Worm (Caenorhabditis elegans) whole organism, young adult: ENCODE results near the gene H38K22.7.

Source experiments
- B0035.1 ChIP-seq: sonication (generic microtip); optimal IDR thresholded peaks from 2 replicates; lab custom pipeline; 2016; ENCODE audit warnings: missing genetic modification characterization, mild to moderate bottlenecking, missing compliant biosample characterization, missing genotype, missing genetic modification reagents
- B0261.1 ChIP-seq: sonication (generic microtip); optimal IDR thresholded peaks from 2 replicates; lab custom pipeline; 2016; ENCODE audit warnings: mild to moderate bottlenecking, missing genetic modification characterization, moderate library complexity, missing compliant biosample characterization
- B0336.3 ChIP-seq: fragments of 200-800 bp; sonication (Bioruptor generic); IDR thresholded peaks from 2 replicates; pipeline ENCODE4 v1.3.6; 2022; ENCODE audit warnings: missing genetic modification characterization, missing compliant biosample characterization
- D2030.7 ChIP-seq: fragments of 200-800 bp; sonication (Bioruptor generic); IDR thresholded peaks from 2 replicates; pipeline ENCODE4 v1.3.6; 2022; ENCODE audit warnings: missing genetic modification reagents, missing genetic modification characterization, missing compliant biosample characterization
- F10E7.11 ChIP-seq: sonication (generic microtip); optimal IDR thresholded peaks from 2 replicates; lab custom pipeline; 2017; ENCODE audit warnings: mild to moderate bottlenecking, missing genetic modification characterization, moderate library complexity, missing compliant biosample characterization
- F33H1.4 ChIP-seq: fragments of 200-800 bp; sonication (Bioruptor generic); IDR thresholded peaks from 2 replicates; pipeline ENCODE4 v1.3.6; 2022; ENCODE audit warnings: missing genetic modification reagents, missing genetic modification characterization, missing compliant biosample characterization
- F52B5.7 ChIP-seq: sonication (generic microtip); optimal IDR thresholded peaks from 2 replicates; lab custom pipeline; 2016; ENCODE audit warnings: mild to moderate bottlenecking, missing genetic modification characterization, missing compliant biosample characterization
- F57A8.1 ChIP-seq: fragments of 200-800 bp; sonication (Bioruptor generic); optimal IDR thresholded peaks from 2 replicates; lab custom pipeline; 2018; ENCODE audit warnings: mild to moderate bottlenecking, missing genetic modification characterization, moderate library complexity, missing compliant biosample characterization
- T07F8.4 ChIP-seq: sonication (generic microtip); optimal IDR thresholded peaks from 2 replicates; lab custom pipeline; 2016; ENCODE audit warnings: mild to moderate bottlenecking, missing genetic modification characterization, moderate library complexity, missing compliant biosample characterization
- ama-1 ChIP-seq, 3 experiments: fragments of 150-350 bp in 1 of 3; sonication (generic microtip) in 2 of 3; optimal IDR thresholded peaks; 2 replicates each; lab custom pipeline; 2014 to 2018; ENCODE audit warnings: missing biosample characterization in 2 of 3, missing genetic modification characterization in 2 of 3, missing genetic modification reagents in 2 of 3
- aptf-2 ChIP-seq: fragments of 200-800 bp; sonication (Bioruptor generic); conservative IDR thresholded peaks from 2 replicates; pipeline ENCODE4 v1.3.6; 2022; ENCODE audit warnings: missing genetic modification reagents, missing genetic modification characterization, missing compliant biosample characterization
- attf-3 ChIP-seq: fragments of 200-800 bp; sonication (Bioruptor generic); conservative IDR thresholded peaks from 2 replicates; pipeline ENCODE4 v1.3.6; 2022; ENCODE audit warnings: missing genetic modification reagents, missing genetic modification characterization, missing compliant biosample characterization
- attf-6 ChIP-seq: fragments of 200-800 bp; sonication (Bioruptor generic); IDR thresholded peaks from 2 replicates; pipeline ENCODE4 v1.3.6; 2022; ENCODE audit warnings: missing genetic modification reagents, missing genetic modification characterization, missing compliant biosample characterization
- bed-1 ChIP-seq: fragments of 200-800 bp; sonication (Bioruptor generic); IDR thresholded peaks from 2 replicates; pipeline ENCODE4 v1.3.6; 2022; ENCODE audit warnings: missing genetic modification reagents, missing genetic modification characterization, missing compliant biosample characterization
- ceh-100 ChIP-seq: fragments of 200-800 bp; sonication (Bioruptor generic); IDR thresholded peaks from 2 replicates; pipeline ENCODE4 v1.3.6; 2022; ENCODE audit warnings: missing genetic modification reagents, missing genetic modification characterization, missing compliant biosample characterization
- ceh-91 ChIP-seq: fragments of 200-800 bp; sonication (Bioruptor generic); IDR thresholded peaks from 2 replicates; pipeline ENCODE4 v1.3.6; 2022; ENCODE audit warnings: missing genetic modification reagents, missing genetic modification characterization, missing compliant biosample characterization
- chd-7 ChIP-seq: sonication (generic microtip); optimal IDR thresholded peaks from 2 replicates; lab custom pipeline; 2016; ENCODE audit warnings: mild to moderate bottlenecking, missing genetic modification characterization, moderate library complexity, missing compliant biosample characterization
- die-1 ChIP-seq: sonication (generic microtip); optimal IDR thresholded peaks from 2 replicates; lab custom pipeline; 2016; ENCODE audit warnings: missing genotype, mild to moderate bottlenecking, missing genetic modification characterization, missing compliant biosample characterization
- dox-1 ChIP-seq: fragments of 200-800 bp; sonication (Bioruptor generic); IDR thresholded peaks from 2 replicates; pipeline ENCODE4 v1.3.6; 2022; ENCODE audit warnings: missing genetic modification reagents, missing genetic modification characterization, missing compliant biosample characterization
- efl-1 ChIP-seq: fragments of 150-350 bp; optimal IDR thresholded peaks from 2 replicates; lab custom pipeline; 2014; ENCODE audit warnings: missing biosample characterization, missing genetic modification reagents, missing genetic modification characterization
- egl-18 ChIP-seq: fragments of 200-800 bp; sonication (Bioruptor generic); IDR thresholded peaks from 2 replicates; pipeline ENCODE4 v1.3.6; 2022; ENCODE audit warnings: missing genetic modification reagents, missing genetic modification characterization, missing compliant biosample characterization
- egl-44 ChIP-seq: fragments of 200-800 bp; sonication (Bioruptor generic); IDR thresholded peaks from 2 replicates; pipeline ENCODE4 v1.3.6; 2022; ENCODE audit warnings: missing genetic modification reagents, missing genetic modification characterization, missing compliant biosample characterization
- egrh-3 ChIP-seq: fragments of 200-800 bp; sonication (Bioruptor generic); IDR thresholded peaks from 2 replicates; pipeline ENCODE4 v1.3.6; 2022; ENCODE audit warnings: missing genetic modification reagents, missing genetic modification characterization, missing compliant biosample characterization
- ets-4 ChIP-seq: fragments of 200-800 bp; sonication (Bioruptor generic); optimal IDR thresholded peaks from 2 replicates; lab custom pipeline; 2018; ENCODE audit warnings: mild to moderate bottlenecking, missing genetic modification characterization, missing compliant biosample characterization
- him-1 ChIP-seq: sonication (generic microtip); optimal IDR thresholded peaks from 2 replicates; lab custom pipeline; 2016; ENCODE audit warnings: missing genotype, missing genetic modification reagents, missing genetic modification characterization, missing compliant biosample characterization
- hlh-26 ChIP-seq: fragments of 200-800 bp; sonication (Bioruptor generic); conservative IDR thresholded peaks from 2 replicates; pipeline ENCODE4 v1.3.6; 2022; ENCODE audit warnings: missing genetic modification reagents, missing genetic modification characterization, missing compliant biosample characterization
- hmg-1.2 ChIP-seq: fragments of 200-800 bp; sonication (Bioruptor generic); IDR thresholded peaks from 2 replicates; pipeline ENCODE4 v1.3.6; 2022; ENCODE audit warnings: missing genetic modification reagents, missing genetic modification characterization, missing compliant biosample characterization
- lin-26 ChIP-seq: fragments of 200-800 bp; sonication (Bioruptor generic); IDR thresholded peaks from 2 replicates; pipeline ENCODE4 v1.3.6; 2022; ENCODE audit warnings: missing genetic modification reagents, missing genetic modification characterization, missing compliant biosample characterization
- lsl-1 ChIP-seq: fragments of 200-800 bp; sonication (Bioruptor generic); optimal IDR thresholded peaks from 2 replicates; lab custom pipeline; 2018; ENCODE audit warnings: mild to moderate bottlenecking, missing genetic modification characterization, moderate library complexity, missing compliant biosample characterization
- madf-10 ChIP-seq: sonication (generic microtip); optimal IDR thresholded peaks from 2 replicates; lab custom pipeline; 2016; ENCODE audit warnings: mild to moderate bottlenecking, missing genetic modification characterization, missing compliant biosample characterization
- madf-6 ChIP-seq: fragments of 200-800 bp; sonication (Bioruptor generic); IDR thresholded peaks from 2 replicates; pipeline ENCODE4 v1.3.6; 2022; ENCODE audit warnings: missing genetic modification reagents, missing genetic modification characterization, missing compliant biosample characterization
- madf-8 ChIP-seq: fragments of 200-800 bp; sonication (Bioruptor generic); conservative IDR thresholded peaks from 2 replicates; pipeline ENCODE4 v1.3.6; 2022; ENCODE audit warnings: missing genetic modification reagents, missing genetic modification characterization, missing compliant biosample characterization
- mcd-1 ChIP-seq: fragments of 200-800 bp; sonication (Bioruptor generic); IDR thresholded peaks from 2 replicates; pipeline ENCODE4 v1.3.6; 2022; ENCODE audit warnings: missing genetic modification reagents, missing genetic modification characterization, missing compliant biosample characterization
- mxl-1 ChIP-seq: sonication (generic microtip); optimal IDR thresholded peaks from 2 replicates; lab custom pipeline; 2016; ENCODE audit warnings: missing genetic modification characterization, missing compliant biosample characterization
- nfyb-1 ChIP-seq: fragments of 200-800 bp; sonication (Bioruptor generic); IDR thresholded peaks from 2 replicates; pipeline ENCODE4 v1.3.6; 2022; ENCODE audit warnings: missing genetic modification reagents, missing genetic modification characterization, missing compliant biosample characterization
- nhr-80 ChIP-seq: sonication (generic microtip); optimal IDR thresholded peaks from 2 replicates; lab custom pipeline; 2016; ENCODE audit warnings: missing genetic modification characterization, missing compliant biosample characterization
- nhr-90 ChIP-seq: sonication (generic microtip); optimal IDR thresholded peaks from 2 replicates; lab custom pipeline; 2016; ENCODE audit warnings: missing genotype, mild to moderate bottlenecking, missing genetic modification characterization, missing compliant biosample characterization
- rcor-1 ChIP-seq: fragments of 200-800 bp; sonication (Bioruptor generic); IDR thresholded peaks from 2 replicates; pipeline ENCODE4 v1.3.6; 2022; ENCODE audit warnings: missing genetic modification reagents, missing genetic modification characterization, missing compliant biosample characterization
- rpc-1 ChIP-seq, 2 experiments: fragments of 150-350 bp in 1 of 2; sonication (generic microtip) in 1 of 2; optimal IDR thresholded peaks; 2 replicates each; lab custom pipeline; 2014 to 2018; ENCODE audit warnings: missing biosample characterization in 1 of 2, missing genetic modification characterization in 1 of 2, missing genetic modification reagents in 1 of 2, missing genotype in 1 of 2
- snpc-4 ChIP-seq, 5 experiments: fragments of 150-350 bp in 1 of 5; sonication (generic microtip) in 4 of 5; optimal IDR thresholded peaks; 2 replicates each; lab custom pipeline; 2014 to 2018; ENCODE audit warnings: missing genetic modification characterization in 5 of 5, missing biosample characterization in 3 of 5, antibody characterized with exemption in 2 of 5, mild to moderate bottlenecking in 2 of 5, missing compliant biosample characterization in 2 of 5, missing genotype in 2 of 5, moderate library complexity in 2 of 5, missing genetic modification reagents in 1 of 5
- sptf-2 ChIP-seq: fragments of 200-800 bp; sonication (Bioruptor generic); optimal IDR thresholded peaks from 2 replicates; lab custom pipeline; 2018; ENCODE audit warnings: mild to moderate bottlenecking, missing genetic modification characterization, missing compliant biosample characterization
- tbp1 ChIP-seq: fragments of 200-800 bp; sonication (Bioruptor generic); optimal IDR thresholded peaks from 2 replicates; lab custom pipeline; 2018; ENCODE audit warnings: mild to moderate bottlenecking, missing genetic modification characterization, missing compliant biosample characterization
- unc-130 ChIP-seq: sonication (generic microtip); optimal IDR thresholded peaks from 2 replicates; lab custom pipeline; 2016; ENCODE audit warnings: missing genetic modification reagents, missing genetic modification characterization, missing compliant biosample characterization
- unc-62 ChIP-seq: fragments of 150-350 bp; optimal IDR thresholded peaks from 2 replicates; lab custom pipeline; 2014; ENCODE audit warnings: missing biosample characterization, missing genetic modification reagents, missing genetic modification characterization
- ztf-18 ChIP-seq: sonication (generic microtip); optimal IDR thresholded peaks from 2 replicates; lab custom pipeline; 2016; ENCODE audit warnings: missing genotype, mild to moderate bottlenecking, missing genetic modification characterization, missing compliant biosample characterization
- ztf-6 ChIP-seq: fragments of 200-800 bp; sonication (Bioruptor generic); IDR thresholded peaks from 2 replicates; pipeline ENCODE4 v1.3.6; 2022; ENCODE audit warnings: missing genetic modification reagents, missing genetic modification characterization, missing compliant biosample characterization

The H38K22.7 gene

DNA sequence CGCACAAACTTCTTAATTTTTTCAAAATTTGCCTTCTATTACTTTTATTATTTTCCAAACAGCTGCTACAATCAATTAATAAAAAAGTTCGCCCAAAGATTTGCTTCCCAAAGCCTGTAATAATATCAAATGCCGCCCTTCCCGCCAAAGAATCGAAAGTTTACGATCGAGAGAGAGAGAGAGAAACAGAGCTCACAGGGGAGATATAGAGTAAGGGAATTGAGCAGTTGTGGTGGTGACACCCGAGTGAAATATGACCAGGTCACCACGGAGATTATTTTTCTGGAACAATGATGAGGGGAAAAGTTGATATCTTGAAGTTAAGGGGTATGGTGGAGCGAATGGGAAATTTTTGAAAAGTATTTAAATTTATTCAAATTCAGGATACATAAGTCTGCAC is 38.4 kb downstream of the H38K22.7 start:
- no peak for TF ChIP-seq B0336.3 (GFP tag; lab: Robert Waterston, UW)

DNA sequence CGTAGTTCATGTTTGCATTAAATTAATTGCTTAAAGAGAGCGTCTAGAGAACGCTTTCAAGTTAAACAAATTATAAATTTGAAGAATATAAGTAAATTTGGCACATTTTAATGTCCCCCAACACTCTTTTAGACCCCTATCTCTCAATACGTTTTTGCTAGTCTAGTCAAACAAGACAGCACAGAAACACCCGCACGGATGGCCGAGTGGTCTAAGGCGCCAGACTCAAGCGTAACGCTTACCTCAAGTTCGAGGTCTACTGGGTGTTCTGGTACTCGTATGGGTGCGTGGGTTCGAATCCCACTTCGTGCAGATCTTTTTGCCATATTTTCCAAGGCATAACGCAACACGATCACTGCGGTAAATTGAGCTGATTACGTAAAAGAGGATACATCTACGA is 40.8 kb downstream of the H38K22.7 start:
- no peak for TF ChIP-seq B0035.1 (tag; lab: Kevin White, UChicago)
- TF ChIP-seq T07F8.4 = peak; percentile 8
- peak; percentile 4 for TF ChIP-seq nhr-80 (tag; lab: Kevin White, UChicago)
- TF ChIP-seq rpc-1 (optimal IDR thresholded peaks at IDR 0.05; lab: Kevin White, UChicago) = peak; percentile 65
- peak; percentile 80 for TF ChIP-seq rpc-1 (tag; optimal IDR thresholded peaks at IDR 0.05; lab: Kevin White, UChicago)
- no peak for TF ChIP-seq ets-4 (GFP tag; lab: Kevin White, UChicago)
- no peak for TF ChIP-seq F10E7.11 (tag; lab: Kevin White, UChicago)
- TF ChIP-seq tbp1 (GFP tag; lab: Kevin White, UChicago) = peak; percentile 90
- TF ChIP-seq ceh-91 = no peak
- TF ChIP-seq him-1 = peak; percentile 73
- TF ChIP-seq attf-3 (GFP tag; lab: Robert Waterston, UW) = no peak
- TF ChIP-seq ztf-18 (tag; lab: Kevin White, UChicago) = peak; percentile 22
- 0 out of 2 replicates have a peak, but pooled peaks have one; percentile 29 for TF ChIP-seq ztf-6 (GFP tag; lab: Robert Waterston, UW)
- peak; percentile 46 for TF ChIP-seq die-1
- peak; percentile 18; the same call in 1 of the 2 replicates for TF ChIP-seq mcd-1 (GFP tag; lab: Robert Waterston, UW)
- peak; percentile 52 for TF ChIP-seq lsl-1 (GFP tag; lab: Kevin White, UChicago)
- no peak for TF ChIP-seq unc-62
- no peak for TF ChIP-seq bed-1 (GFP tag; lab: Robert Waterston, UW)
- no peak for TF ChIP-seq madf-10 (tag; lab: Kevin White, UChicago)
- no peak for TF ChIP-seq chd-7 (tag; lab: Kevin White, UChicago)
- peak; percentile 24; the same call in 1 of the 2 replicates for TF ChIP-seq F33H1.4 (GFP tag; lab: Robert Waterston, UW)
- 0 out of 2 replicates have a peak, but pooled peaks have one; percentile 19 for TF ChIP-seq madf-8 (GFP tag; lab: Robert Waterston, UW)
- TF ChIP-seq F57A8.1 (GFP tag; lab: Kevin White, UChicago) = no peak
- TF ChIP-seq attf-6 (GFP tag; lab: Robert Waterston, UW) = no peak
- no peak for TF ChIP-seq hlh-26 (GFP tag; lab: Robert Waterston, UW)
- TF ChIP-seq lin-26 (GFP tag; lab: Robert Waterston, UW) = peak; percentile 78
- peak; percentile 54 for TF ChIP-seq nhr-90 (tag; lab: Kevin White, UChicago)
- TF ChIP-seq B0261.1 (tag; lab: Kevin White, UChicago) = peak; percentile 67
- no peak for TF ChIP-seq snpc-4 (GFP tag; optimal IDR thresholded peaks at IDR 0.05; lab: Kevin White, UChicago)
- TF ChIP-seq snpc-4 (tag; optimal IDR thresholded peaks at IDR 0.05; lab: Kevin White, UChicago) = peak in 2 of 4 experiments; percentile 18 to 60
- TF ChIP-seq nfyb-1 = 0 out of 2 replicates have a peak, but pooled peaks have one; percentile 22
- TF ChIP-seq D2030.7 (GFP tag; lab: Robert Waterston, UW) = peak; percentile 62
- TF ChIP-seq mxl-1 (tag; lab: Kevin White, UChicago) = peak; percentile 45
- TF ChIP-seq madf-6 (GFP tag; lab: Robert Waterston, UW) = 0 out of 2 replicates have a peak, but pooled peaks have one; percentile 18
- peak; percentile 30; the same call in 1 of the 2 replicates for TF ChIP-seq hmg-1.2 (GFP tag; lab: Robert Waterston, UW)
- no peak for TF ChIP-seq efl-1 (GFP tag; lab: Kevin White, UChicago)
- no peak for TF ChIP-seq egrh-3 (GFP tag; lab: Robert Waterston, UW)
- no peak for TF ChIP-seq ama-1 (optimal IDR thresholded peaks at IDR 0.05; lab: Kevin White, UChicago)
- peak; percentile 12 to 49 for TF ChIP-seq ama-1 (GFP tag; optimal IDR thresholded peaks at IDR 0.05; lab: Kevin White, UChicago)
- no peak for TF ChIP-seq aptf-2
- TF ChIP-seq ceh-100 (GFP tag; lab: Robert Waterston, UW) = no peak
- TF ChIP-seq rcor-1 = 0 out of 2 replicates have a peak, but pooled peaks have one; percentile 7
- TF ChIP-seq sptf-2 = no peak
- 0 out of 2 replicates have a peak, but pooled peaks have one; percentile 35 for TF ChIP-seq egl-44
- no peak for TF ChIP-seq F52B5.7 (tag; lab: Kevin White, UChicago)
- peak; percentile 8 for TF ChIP-seq unc-130 (GFP tag; lab: Kevin White, UChicago)
- peak; percentile 50; the same call in 1 of the 2 replicates for TF ChIP-seq dox-1 (GFP tag; lab: Robert Waterston, UW)
- TF ChIP-seq egl-18 (GFP tag; lab: Robert Waterston, UW) = no peak
